Worm (Caenorhabditis elegans): Measurements from ENCODE around the gene fbxa-82.
A peak's percentile ranks its signal among the peaks of the same experiment; 100 is the strongest.

fbxa-82 gene

DNA sequence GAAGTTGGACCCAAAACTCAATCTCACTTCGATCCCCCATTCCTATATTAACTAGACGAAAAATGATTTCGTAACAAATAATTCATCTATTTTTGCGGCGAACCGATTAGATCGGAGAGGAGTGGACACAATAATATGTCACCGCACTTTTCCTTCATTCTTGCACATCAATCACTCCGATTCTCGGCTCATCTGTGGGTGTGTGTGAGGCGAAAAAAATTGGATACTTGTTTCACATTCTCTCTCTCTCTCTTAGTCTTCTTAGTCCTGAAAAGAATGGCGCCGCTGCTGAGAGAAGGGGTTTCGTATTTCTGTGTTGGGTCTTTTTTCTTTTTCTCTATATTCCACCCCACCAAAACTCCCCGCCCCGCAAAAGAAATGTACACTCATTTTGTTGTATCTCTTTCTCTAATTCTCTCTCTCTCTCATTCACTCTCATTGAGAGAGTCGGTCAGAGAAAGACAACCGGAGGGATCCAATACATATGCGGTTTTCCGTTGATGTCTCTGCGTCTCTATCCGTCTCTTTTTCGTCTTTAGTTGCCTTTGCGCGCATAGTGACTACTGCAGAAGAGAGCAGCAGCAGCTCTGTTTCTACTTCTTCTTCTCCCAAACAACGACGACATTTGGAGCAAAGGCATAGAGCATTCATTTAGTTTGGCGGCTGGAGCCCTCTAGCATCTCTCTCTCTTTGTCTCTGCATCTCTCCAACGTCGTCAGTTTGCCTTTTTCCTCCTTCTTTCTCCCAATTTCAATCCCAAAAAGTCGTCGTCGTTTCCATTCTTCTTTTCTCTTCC is 18.9 kb upstream of the fbxa-82 start, which contains the start of gene unc-76 (continued):
- TF ChIP-seq nhr-76 (tag; optimal IDR thresholded peaks at IDR 0.05) (no peak), ces-1 (GFP tag; optimal IDR thresholded peaks at IDR 0.05) (peak; percentile 91), snpc-4 (tag; optimal IDR thresholded peaks at IDR 0.05) (no peak), hlh-1 (tag; optimal IDR thresholded peaks at IDR 0.05) (peak; percentile 62), nhr-12 (tag; optimal IDR thresholded peaks at IDR 0.05) (no peak), flh-1 (GFP tag; optimal IDR thresholded peaks at IDR 0.05) (no peak), elt-3 (tag; optimal IDR thresholded peaks at IDR 0.05) (no peak), mls-2 (tag; optimal IDR thresholded peaks at IDR 0.05) (peak; percentile 57), unc-120 (tag; optimal IDR thresholded peaks at IDR 0.05; ENCODE audit: poor library complexity, severe bottlenecking) (peak; percentile 99)

DNA sequence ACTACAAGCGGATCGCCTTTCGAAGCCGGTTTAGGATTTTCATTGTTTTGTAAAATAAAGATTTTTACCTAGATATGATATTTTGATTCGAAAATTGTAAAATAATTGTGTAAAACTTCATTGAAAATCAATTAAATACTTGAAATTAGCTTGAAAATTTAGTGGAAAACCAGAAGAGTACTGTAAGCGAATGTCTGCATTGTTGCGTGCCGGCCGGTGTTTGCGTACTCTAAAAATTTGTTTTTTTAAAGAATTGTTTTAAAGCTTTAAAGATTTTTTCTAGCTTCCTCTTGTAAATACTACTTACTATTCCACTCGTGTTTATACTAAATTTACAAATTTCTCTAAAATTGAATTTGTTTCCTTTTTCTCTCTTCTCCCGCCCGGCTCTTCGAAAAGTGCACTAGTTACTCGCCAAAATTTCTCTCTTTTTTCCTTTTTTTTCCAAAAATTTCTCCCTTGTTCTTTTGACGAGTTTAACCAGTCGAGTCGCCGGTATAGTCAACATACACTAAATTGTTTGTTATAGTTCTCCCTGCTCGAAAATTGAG is 17.2 kb upstream of the fbxa-82 start:
- TF ChIP-seq elt-3 (tag; optimal IDR thresholded peaks at IDR 0.05), result no peak
- TF ChIP-seq ces-1 (GFP tag; optimal IDR thresholded peaks at IDR 0.05), result peak; percentile 87
- peak; percentile 82 for TF ChIP-seq lsy-2 (tag; optimal IDR thresholded peaks at IDR 0.05)

DNA sequence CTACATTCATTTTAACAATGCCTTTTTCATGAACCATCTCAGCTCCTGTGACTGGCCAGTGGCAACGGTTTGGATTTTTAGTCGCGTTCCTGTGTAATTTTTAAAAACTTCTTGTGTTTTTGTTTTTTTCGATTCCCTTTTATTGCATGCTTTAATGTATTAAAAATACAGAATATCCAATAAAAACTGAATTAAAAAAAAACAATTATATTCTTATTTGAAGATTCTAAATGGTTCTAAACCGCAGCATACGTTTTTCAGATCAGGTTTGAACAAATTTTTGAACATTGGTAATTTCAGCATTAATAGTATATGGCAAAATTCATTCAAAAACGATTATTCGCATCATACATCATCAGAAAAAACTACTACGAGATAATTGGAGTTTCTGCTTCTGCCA is 16.0 kb upstream of the fbxa-82 start, which contains the start of gene dnj-3:
dnj-3 (plus strand) TSS at position 301 of the 400 bp plus-strand sequence.
- no peak for TF ChIP-seq elt-3 (tag; optimal IDR thresholded peaks at IDR 0.05)
- TF ChIP-seq cnd-1 (tag; optimal IDR thresholded peaks at IDR 0.05), result no peak
- TF ChIP-seq elt-1 (tag; optimal IDR thresholded peaks at IDR 0.05; ENCODE audit: borderline replicate concordance, insufficient read depth), result no peak
- no peak for TF ChIP-seq sptf-1 (tag; optimal IDR thresholded peaks at IDR 0.05)

DNA sequence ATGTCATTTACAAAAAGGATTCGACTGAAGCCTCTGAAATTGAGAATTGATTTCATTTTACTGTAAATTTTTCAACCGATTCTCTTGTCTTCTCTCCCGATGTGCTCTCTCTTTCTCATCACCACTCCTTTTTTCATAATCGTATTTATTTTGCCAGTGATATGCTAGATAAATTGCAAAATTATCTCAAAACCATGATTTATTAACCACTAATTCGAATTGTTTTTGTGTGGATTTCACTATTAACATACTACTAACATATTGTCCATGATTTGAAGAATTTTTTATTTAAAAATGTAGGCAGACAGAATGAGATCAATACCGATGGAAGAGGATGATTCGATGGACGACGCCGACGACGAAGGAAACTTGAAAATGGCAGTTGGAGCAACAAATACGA is 14.8 kb upstream of the fbxa-82 start, which contains the start of gene C25D7.10:
C25D7.10 (plus strand) TSS at position 301 of the 400 bp plus-strand sequence.
- no peak for TF ChIP-seq nhr-76 (tag; optimal IDR thresholded peaks at IDR 0.05)

DNA sequence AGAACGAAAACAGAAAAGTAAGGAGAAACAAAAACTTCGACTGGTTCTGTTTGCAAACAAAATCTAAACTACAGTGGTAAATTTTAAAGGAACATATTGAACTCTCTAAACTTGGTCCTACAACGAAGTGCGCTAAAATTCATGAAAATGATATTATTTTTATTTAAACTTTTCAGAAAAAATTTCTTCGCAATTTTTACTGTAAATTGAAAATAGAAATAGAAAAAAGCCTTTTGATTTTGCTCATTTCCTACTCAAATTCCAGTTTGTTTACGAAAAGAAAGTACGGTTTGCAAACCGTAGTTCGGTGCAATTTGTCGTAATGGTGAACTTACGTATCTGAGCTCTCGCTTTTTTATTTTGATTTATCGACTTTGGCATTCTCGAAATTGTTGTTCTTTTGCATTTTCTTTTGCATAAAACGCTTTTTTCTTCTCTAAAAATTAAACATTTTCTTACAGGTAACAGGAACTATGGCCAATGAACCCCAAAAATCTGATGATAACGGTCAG is 13.6 kb upstream of the fbxa-82 start, which contains the start of gene otub-1:
otub-1 (plus strand) TSS at position 462 of the 512 bp plus-strand sequence.
- no peak for TF ChIP-seq unc-120 (tag; optimal IDR thresholded peaks at IDR 0.05; ENCODE audit: poor library complexity, severe bottlenecking)
- TF ChIP-seq hlh-1 (tag; optimal IDR thresholded peaks at IDR 0.05), result no peak
- TF ChIP-seq bed-3 (GFP tag; optimal IDR thresholded peaks at IDR 0.05), result no peak
- no peak for TF ChIP-seq nhr-237 (tag; optimal IDR thresholded peaks at IDR 0.05)
- no peak for TF ChIP-seq zip-8 (tag; optimal IDR thresholded peaks at IDR 0.05)
- TF ChIP-seq sptf-1 (tag; optimal IDR thresholded peaks at IDR 0.05), result no peak
- no peak for TF ChIP-seq mep-1 (tag; optimal IDR thresholded peaks at IDR 0.05)
- no peak for TF ChIP-seq elt-1 (tag; optimal IDR thresholded peaks at IDR 0.05; ENCODE audit: borderline replicate concordance, insufficient read depth)
- TF ChIP-seq mab-5 (tag; optimal IDR thresholded peaks at IDR 0.05), result no peak
- no peak for TF ChIP-seq M03D4.4 (tag; optimal IDR thresholded peaks at IDR 0.05)
- TF ChIP-seq tbx-8 (GFP tag; optimal IDR thresholded peaks at IDR 0.05), result no peak
- no peak for TF ChIP-seq ces-1 (GFP tag; optimal IDR thresholded peaks at IDR 0.05)
- TF ChIP-seq nhr-12 (tag; optimal IDR thresholded peaks at IDR 0.05), result no peak

DNA sequence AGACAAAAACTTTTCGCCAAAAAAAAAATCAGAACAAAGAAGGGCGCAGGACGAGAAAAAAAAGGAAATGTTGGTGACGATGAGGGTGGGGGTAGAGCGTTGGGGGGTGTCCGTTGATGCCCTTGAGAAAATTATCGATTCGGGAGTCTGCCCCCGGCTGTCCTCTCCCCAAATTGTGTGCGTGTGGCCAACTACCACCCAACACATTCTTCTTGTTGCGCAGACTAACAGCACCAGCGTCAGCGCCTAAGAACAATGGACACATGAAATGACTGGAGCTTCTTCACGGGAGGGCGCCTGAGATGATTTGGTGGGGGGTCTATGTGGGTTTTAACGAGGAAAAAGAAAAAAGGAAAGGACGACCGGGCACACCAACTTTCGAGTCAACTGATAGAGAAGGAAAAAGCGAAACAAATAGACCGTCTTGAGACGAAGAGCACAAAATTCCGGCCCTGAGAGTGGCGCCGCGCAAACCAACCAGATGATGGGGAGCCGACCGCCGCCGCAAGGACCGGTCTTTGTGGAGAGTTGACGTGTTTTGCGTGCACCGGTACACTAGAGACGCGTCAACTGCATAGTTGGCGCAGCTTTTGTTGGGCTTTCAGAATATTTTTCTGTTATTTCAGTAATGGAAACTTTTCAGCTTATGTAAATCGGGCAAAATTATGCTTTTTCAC is 12.9 kb upstream of the fbxa-82 start, which contains the start of gene C25D7.9:
C25D7.9 (plus strand) TSS at position 68 of the 677 bp plus-strand sequence.
- TF ChIP-seq hlh-1 (tag; optimal IDR thresholded peaks at IDR 0.05) (no peak), ceh-39 (tag; optimal IDR thresholded peaks at IDR 0.05) (peak; percentile 20), lsy-2 (tag; optimal IDR thresholded peaks at IDR 0.05) (no peak), cnd-1 (tag; optimal IDR thresholded peaks at IDR 0.05) (no peak), mab-5 (tag; optimal IDR thresholded peaks at IDR 0.05) (no peak), ceh-83 (GFP tag; optimal IDR thresholded peaks at IDR 0.05) (no peak), flh-1 (GFP tag; optimal IDR thresholded peaks at IDR 0.05) (no peak), ceh-43 (GFP tag; optimal IDR thresholded peaks at IDR 0.05) (no peak), mep-1 (tag; optimal IDR thresholded peaks at IDR 0.05) (peak; percentile 13), pha-4 (tag; optimal IDR thresholded peaks at IDR 0.05) (no peak), nhr-237 (tag; optimal IDR thresholded peaks at IDR 0.05) (no peak), sem-2 (GFP tag; optimal IDR thresholded peaks at IDR 0.05) (no peak), mls-2 (tag; optimal IDR thresholded peaks at IDR 0.05) (peak; percentile 51), elt-1 (tag; optimal IDR thresholded peaks at IDR 0.05; ENCODE audit: borderline replicate concordance, insufficient read depth) (no peak), M03D4.4 (tag; optimal IDR thresholded peaks at IDR 0.05) (no peak), nhr-76 (tag; optimal IDR thresholded peaks at IDR 0.05) (no peak), elt-3 (tag; optimal IDR thresholded peaks at IDR 0.05) (no peak), tbx-8 (GFP tag; optimal IDR thresholded peaks at IDR 0.05) (no peak), blmp-1 (tag; optimal IDR thresholded peaks at IDR 0.05) (no peak), nhr-12 (tag; optimal IDR thresholded peaks at IDR 0.05) (no peak), sptf-1 (tag; optimal IDR thresholded peaks at IDR 0.05) (peak; percentile 24), snpc-4 (tag; optimal IDR thresholded peaks at IDR 0.05) (no peak), nhr-2 (tag; optimal IDR thresholded peaks at IDR 0.05) (peak; percentile 77), drap-1 (GFP tag; optimal IDR thresholded peaks at IDR 0.05) (peak; percentile 55), ces-1 (GFP tag; optimal IDR thresholded peaks at IDR 0.05) (peak; percentile 8), nhr-28 (tag; optimal IDR thresholded peaks at IDR 0.05) (no peak), bed-3 (GFP tag; optimal IDR thresholded peaks at IDR 0.05) (no peak), lin-13 (tag; optimal IDR thresholded peaks at IDR 0.05) (no peak), ztf-11 (tag; optimal IDR thresholded peaks at IDR 0.05) (no peak), lin-32 (GFP tag; optimal IDR thresholded peaks at IDR 0.05) (no peak)

Data from whole organism, mixed stage, embryonic.